Worm (Caenorhabditis elegans): ENCODE results near the gene sru-11.

ce11 chrIV:13591645-13592044 is 6.9 kb downstream of the sru-11 start, which contains the start of gene tsp-5:
- no peak for TF ChIP-seq fos-1 (tag; optimal IDR thresholded peaks at IDR 0.05)
- no peak for TF ChIP-seq aly-2 (tag; optimal IDR thresholded peaks at IDR 0.05)
- no peak for TF ChIP-seq lsy-2 (tag; optimal IDR thresholded peaks at IDR 0.05)
